In the genomic region with DNA sequence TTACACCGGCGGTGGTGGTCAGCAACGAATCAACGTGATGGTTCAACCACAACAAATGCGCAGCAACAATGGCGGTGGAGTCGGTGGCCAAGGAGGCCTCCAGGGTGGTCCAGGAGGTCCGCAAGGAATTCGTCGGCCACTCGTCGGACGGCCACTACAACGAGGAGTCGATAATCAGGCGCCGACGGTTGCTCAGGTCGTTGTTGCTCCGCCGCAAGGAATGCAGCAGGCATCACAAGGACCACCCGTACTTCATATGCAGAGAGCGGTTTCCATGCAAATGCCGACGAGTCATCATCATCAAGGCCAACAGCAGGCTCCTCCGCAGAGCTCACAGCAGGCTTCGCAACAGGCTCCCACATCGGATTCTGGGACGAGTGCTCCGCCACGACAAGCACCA, we compare ENCODE assay signal across 2 worm cellular contexts.
A peak's percentile ranks its signal among the peaks of the same experiment; 100 is the strongest.
TF ChIP-seq lines count a peak whose summit lies in the region.

No protein-coding gene starts in this region.

TF ChIP-seq in whole organism, L4 larva, 104 proteins besides CTCF, POLR2A, EP300 and RAD21:
- TF ChIP-seq lin-1 (GFP tag; IDR thresholded peaks at IDR 0.05; lab: Robert Waterston, UW), result no peak
- TF ChIP-seq set-16 (GFP tag; IDR thresholded peaks at IDR 0.05; lab: Robert Waterston, UW), result peak; percentile 88
- 0 out of 2 replicates have a peak, but pooled peaks have one; percentile 21 for TF ChIP-seq php-3 (GFP tag; IDR thresholded peaks at IDR 0.05; lab: Robert Waterston, UW)

TF ChIP-seq in whole organism, young adult, 124 proteins besides CTCF, POLR2A, EP300 and RAD21:
- TF ChIP-seq F55B11.4 (tag; optimal IDR thresholded peaks at IDR 0.05; lab: Kevin White, UChicago; ENCODE audit: borderline replicate concordance, insufficient read depth), result no peak
- peak; percentile 50; the same call in 1 of the 2 replicates for TF ChIP-seq egrh-3 (GFP tag; IDR thresholded peaks at IDR 0.05; lab: Robert Waterston, UW)
- TF ChIP-seq hlh-26 (GFP tag; conservative IDR thresholded peaks at IDR 0.05; lab: Robert Waterston, UW), result no peak
- 0 out of 2 replicates have a peak, but pooled peaks have one; percentile 31 for TF ChIP-seq B0019.2 (GFP tag; conservative IDR thresholded peaks at IDR 0.05; lab: Robert Waterston, UW)
- no peak for TF ChIP-seq K12H6.12 (tag; optimal IDR thresholded peaks at IDR 0.05; lab: Kevin White, UChicago)
- TF ChIP-seq zim-3 (tag; optimal IDR thresholded peaks at IDR 0.05; lab: Kevin White, UChicago), result no peak
- TF ChIP-seq F23B12.7 (tag; optimal IDR thresholded peaks at IDR 0.05; lab: Kevin White, UChicago; ENCODE audit: insufficient read depth), result no peak
- TF ChIP-seq akir-1 (GFP tag; optimal IDR thresholded peaks at IDR 0.05; lab: Kevin White, UChicago), result no peak
- TF ChIP-seq chd-7 (tag; optimal IDR thresholded peaks at IDR 0.05; lab: Kevin White, UChicago), result no peak
- TF ChIP-seq tbx-9 (tag; optimal IDR thresholded peaks at IDR 0.05; lab: Kevin White, UChicago; ENCODE audit: borderline replicate concordance), result no peak
- no peak for TF ChIP-seq madf-10 (tag; optimal IDR thresholded peaks at IDR 0.05; lab: Kevin White, UChicago)
- no peak for TF ChIP-seq F57C9.4 (tag; optimal IDR thresholded peaks at IDR 0.05; lab: Kevin White, UChicago)
- no peak for TF ChIP-seq unc-130 (GFP tag; optimal IDR thresholded peaks at IDR 0.05; lab: Kevin White, UChicago)
- no peak for TF ChIP-seq snpc-1.3 (tag; optimal IDR thresholded peaks at IDR 0.05; lab: Kevin White, UChicago; ENCODE audit: insufficient read depth)
- TF ChIP-seq F39B2.1 (GFP tag; IDR thresholded peaks at IDR 0.05; lab: Robert Waterston, UW), result no peak
- TF ChIP-seq xnd-1 (tag; optimal IDR thresholded peaks at IDR 0.05; lab: Kevin White, UChicago), result no peak
- no peak for TF ChIP-seq snpc-3.4 (tag; optimal IDR thresholded peaks at IDR 0.05; lab: Kevin White, UChicago)
- no peak for TF ChIP-seq ceh-27 (GFP tag; optimal IDR thresholded peaks at IDR 0.05; lab: Kevin White, UChicago)
- TF ChIP-seq D2030.7 (GFP tag; IDR thresholded peaks at IDR 0.05; lab: Robert Waterston, UW), result peak; percentile 22; the same call in 1 of the 2 replicates
- peak; percentile 87 for TF ChIP-seq zfh-2 (GFP tag; conservative IDR thresholded peaks at IDR 0.05; lab: Robert Waterston, UW)
TF ChIP-seq in whole organism, young adult: peak in this region for 4.
